Fruit fly (Drosophila melanogaster) whole organism: ENCODE data around the gene CG10561.
A peak's percentile ranks its signal among the peaks of the same experiment; 100 is the strongest.

Experiments used
- CG8478 ChIP-seq: fragments of >200 bp; optimal IDR thresholded peaks from 2 replicates; lab custom pipeline; 2018; ENCODE audit warnings: inconsistent platforms
- Dll ChIP-seq: fragments of >200 bp; optimal IDR thresholded peaks from 2 replicates; lab custom pipeline; 2017
- EcR ChIP-seq, 2 experiments: fragments of >200 bp; optimal IDR thresholded peaks; 2 replicates each; lab custom pipeline; 2017; ENCODE audit warnings: missing biosample characterization in 2 of 2, missing genetic modification characterization in 2 of 2, missing genetic modification reagents in 2 of 2
- pan ChIP-seq: fragments of >200 bp; optimal IDR thresholded peaks from 2 replicates; lab custom pipeline; 2017
- psq ChIP-seq: fragments of >200 bp; optimal IDR thresholded peaks from 2 replicates; lab custom pipeline; 2017
- usp ChIP-seq: fragments of >200 bp; optimal IDR thresholded peaks from 2 replicates; lab custom pipeline; 2017; ENCODE audit warnings: missing biosample characterization, missing genetic modification characterization, mixed read lengths

CG10561 gene

dm6 chr2L:19154893-19155389 is 40.7 kb downstream of the CG10561 start:
- TF ChIP-seq CG8478 (no peak), EcR (GFP tag; optimal IDR thresholded peaks at IDR 0.05; lab: Kevin White, UChicago) (peak in 1 of 2 experiments; percentile 52)

dm6 chr2L:19155937-19156736 is 41.9 kb downstream of the CG10561 start:
- TF ChIP-seq Dll (no peak), psq (lab: Kevin White, UChicago) (no peak), EcR (GFP tag; optimal IDR thresholded peaks at IDR 0.05; lab: Kevin White, UChicago) (peak in 1 of 2 experiments; percentile 67), CG8478 (no peak), pan (lab: Kevin White, UChicago) (no peak), usp (GFP tag; lab: Kevin White, UChicago) (no peak)

dm6 chr2L:19156737-19157287 is 42.6 kb downstream of the CG10561 start:
- TF ChIP-seq EcR (GFP tag; optimal IDR thresholded peaks at IDR 0.05; lab: Kevin White, UChicago) (peak in 1 of 2 experiments; percentile 81), psq (lab: Kevin White, UChicago) (no peak)

- peak; percentile 32 to 86 for TF ChIP-seq EcR (GFP tag; optimal IDR thresholded peaks at IDR 0.05; lab: Kevin White, UChicago)
- no peak for TF ChIP-seq psq (lab: Kevin White, UChicago)
- peak; percentile 82 for TF ChIP-seq Dll
- no peak for TF ChIP-seq pan (lab: Kevin White, UChicago)
Measured at dm6 chr2L:19158005-19158666, 43.9 kb downstream of the CG10561 start.

DNA sequence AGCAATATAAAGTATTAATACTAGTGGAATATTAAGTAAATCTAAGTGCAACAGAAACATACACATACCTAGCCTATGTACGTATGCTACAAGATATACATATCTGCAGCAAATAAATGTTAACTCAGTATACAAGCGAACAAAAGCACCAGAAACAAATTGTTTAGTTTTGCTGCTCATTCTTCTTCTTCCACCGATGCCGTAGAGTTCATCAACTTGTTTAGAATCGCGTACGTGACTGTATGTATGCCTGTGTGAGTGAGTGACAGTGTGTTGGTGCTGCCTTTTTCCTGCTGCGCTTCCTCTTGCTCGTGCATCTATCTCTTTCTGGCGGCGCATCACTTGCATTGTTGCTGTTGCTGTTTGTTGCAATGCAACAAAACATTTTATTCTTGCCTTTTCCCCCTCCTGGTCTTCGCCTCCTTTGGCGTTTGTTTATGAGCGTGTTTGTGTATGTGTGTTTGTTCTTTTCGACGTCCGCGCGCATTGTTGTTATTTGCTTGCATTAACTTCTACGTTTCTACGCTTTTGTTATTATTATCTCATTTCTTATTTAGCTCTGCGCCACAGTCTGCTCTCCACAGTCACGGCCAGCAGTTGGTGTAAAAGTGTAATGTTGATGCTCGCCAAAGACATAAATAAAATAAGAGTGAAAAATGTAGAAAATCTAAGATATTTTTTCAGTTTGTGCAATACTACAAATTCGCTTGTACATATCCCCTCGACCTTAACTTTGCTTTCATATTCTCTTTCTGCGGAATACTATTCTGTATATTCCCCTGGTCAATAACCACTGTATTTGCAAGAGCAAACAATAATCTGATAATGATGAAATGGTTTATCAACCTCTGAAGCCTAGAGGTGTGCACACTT is 44.7 kb downstream of the CG10561 start:
- TF ChIP-seq EcR (GFP tag; optimal IDR thresholded peaks at IDR 0.05; lab: Kevin White, UChicago) = peak; percentile 48 to 86
- TF ChIP-seq usp (GFP tag; lab: Kevin White, UChicago) = no peak

DNA sequence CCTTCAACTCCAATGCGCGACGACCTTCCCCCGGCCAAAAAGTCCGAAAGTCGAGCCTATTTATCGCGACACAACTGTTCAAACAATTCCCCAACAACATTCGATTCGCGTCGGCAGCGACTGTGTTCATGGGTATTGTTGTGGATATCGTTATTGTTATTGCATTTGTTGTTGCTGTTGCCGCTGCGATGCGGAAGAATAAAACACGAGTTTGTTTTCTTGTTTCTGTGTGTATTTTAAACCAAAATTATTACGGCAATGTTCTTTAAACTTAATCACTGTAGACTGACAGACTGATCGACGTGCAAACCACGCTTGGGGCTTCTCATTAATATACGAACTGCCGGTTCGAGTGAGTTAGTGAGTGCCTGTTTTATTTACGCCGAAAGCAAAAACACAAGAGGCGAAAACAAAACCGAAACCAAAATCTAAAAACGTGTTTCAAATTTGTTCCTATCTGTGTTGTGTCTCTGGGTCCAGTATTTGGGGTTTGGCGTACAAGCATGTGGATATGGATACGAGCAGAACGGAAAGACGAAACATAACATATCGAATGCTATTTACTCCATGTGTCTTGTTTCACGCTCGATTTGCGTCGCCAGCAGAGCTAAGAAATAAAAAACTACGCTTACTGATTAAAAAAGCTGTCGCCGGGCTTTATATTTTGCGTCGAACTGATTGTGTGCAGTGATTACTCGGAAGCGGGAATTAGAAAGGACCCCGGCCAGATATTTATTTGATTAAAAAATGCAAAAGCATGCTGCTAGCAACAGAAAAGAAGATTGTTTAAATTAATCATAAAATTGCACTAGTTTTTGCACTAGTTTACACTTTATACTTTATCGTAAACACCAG is 45.6 kb downstream of the CG10561 start:
- TF ChIP-seq CG8478 = no peak
- TF ChIP-seq usp (GFP tag; lab: Kevin White, UChicago) = no peak
- no peak for TF ChIP-seq EcR (GFP tag; optimal IDR thresholded peaks at IDR 0.05; lab: Kevin White, UChicago)
- no peak for TF ChIP-seq pan (lab: Kevin White, UChicago)
- TF ChIP-seq Dll = no peak
- no peak for TF ChIP-seq psq (lab: Kevin White, UChicago)

DNA sequence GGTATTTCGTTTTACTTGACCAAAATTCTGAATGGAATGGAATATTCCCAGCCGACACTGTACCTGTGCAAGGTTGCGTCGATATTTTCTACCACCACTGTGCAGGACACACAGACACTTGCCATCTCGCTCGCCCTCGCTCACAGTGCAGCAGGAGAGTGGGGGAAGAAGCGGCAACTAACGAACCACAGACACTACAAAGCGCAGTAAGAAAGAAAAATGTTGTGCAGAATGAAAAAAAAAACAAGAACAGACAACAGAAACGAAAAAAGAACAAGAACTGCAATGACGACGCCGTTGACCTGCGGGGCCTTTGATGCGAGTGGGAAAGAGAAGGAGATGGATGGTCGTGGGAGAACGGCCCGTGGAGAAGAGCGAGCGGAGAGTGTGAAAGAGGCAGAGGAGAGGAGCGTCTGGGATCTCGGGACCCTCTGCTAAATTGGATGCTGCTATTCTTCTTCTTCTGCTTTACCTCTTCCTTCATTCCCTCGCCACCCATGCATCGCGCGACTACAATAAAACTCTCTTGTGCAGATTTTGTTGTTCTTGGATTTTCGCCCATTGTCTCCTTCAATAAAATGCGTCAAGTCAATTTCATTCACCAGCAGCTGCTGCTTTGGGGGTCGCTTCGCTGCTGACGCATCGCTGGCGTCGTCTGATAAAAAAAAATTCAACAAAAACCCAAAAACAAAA is 47.3 kb downstream of the CG10561 start:
- TF ChIP-seq Dll (peak; percentile 82), usp (GFP tag; lab: Kevin White, UChicago) (no peak), EcR (GFP tag; optimal IDR thresholded peaks at IDR 0.05; lab: Kevin White, UChicago) (peak in 1 of 2 experiments; percentile 94)

DNA sequence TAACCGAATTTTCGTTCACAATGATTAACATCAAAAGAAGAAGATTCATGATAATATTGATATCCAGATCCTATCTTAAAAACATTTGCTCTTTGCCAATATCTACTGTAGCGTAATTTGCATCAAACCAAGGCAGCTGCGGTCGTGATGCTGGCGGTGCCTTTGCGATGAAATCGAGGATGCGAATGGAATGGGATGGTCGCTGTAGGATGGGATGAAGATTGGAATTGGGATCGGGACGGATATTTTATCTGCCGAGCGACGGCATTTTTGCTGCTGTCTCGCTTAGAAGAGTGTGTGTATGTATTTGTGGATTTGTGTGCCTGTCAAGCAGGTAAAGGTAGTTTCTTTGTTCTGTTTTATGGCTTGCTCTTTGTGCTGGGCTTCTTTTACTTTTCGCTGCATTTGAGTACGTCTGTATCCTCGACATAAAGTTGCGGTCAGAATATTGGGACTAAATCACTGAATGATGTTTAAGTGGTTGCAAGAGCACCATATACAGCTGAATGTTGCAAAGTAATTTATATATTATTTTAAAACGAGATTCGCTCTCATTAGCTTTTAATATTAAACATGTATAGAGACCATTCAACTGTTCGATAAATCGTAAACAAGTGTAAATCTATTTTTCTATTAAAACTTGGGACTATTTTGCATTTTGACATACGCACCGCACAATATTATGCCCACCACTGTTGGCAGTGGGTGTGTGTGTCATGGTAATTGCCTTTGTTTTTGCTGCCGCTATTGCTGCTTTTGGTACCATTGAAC is 48.3 kb downstream of the CG10561 start:
- TF ChIP-seq EcR (GFP tag; optimal IDR thresholded peaks at IDR 0.05; lab: Kevin White, UChicago) (no peak), usp (GFP tag; lab: Kevin White, UChicago) (no peak), pan (lab: Kevin White, UChicago) (no peak), Dll (no peak), psq (lab: Kevin White, UChicago) (no peak), CG8478 (no peak)

DNA sequence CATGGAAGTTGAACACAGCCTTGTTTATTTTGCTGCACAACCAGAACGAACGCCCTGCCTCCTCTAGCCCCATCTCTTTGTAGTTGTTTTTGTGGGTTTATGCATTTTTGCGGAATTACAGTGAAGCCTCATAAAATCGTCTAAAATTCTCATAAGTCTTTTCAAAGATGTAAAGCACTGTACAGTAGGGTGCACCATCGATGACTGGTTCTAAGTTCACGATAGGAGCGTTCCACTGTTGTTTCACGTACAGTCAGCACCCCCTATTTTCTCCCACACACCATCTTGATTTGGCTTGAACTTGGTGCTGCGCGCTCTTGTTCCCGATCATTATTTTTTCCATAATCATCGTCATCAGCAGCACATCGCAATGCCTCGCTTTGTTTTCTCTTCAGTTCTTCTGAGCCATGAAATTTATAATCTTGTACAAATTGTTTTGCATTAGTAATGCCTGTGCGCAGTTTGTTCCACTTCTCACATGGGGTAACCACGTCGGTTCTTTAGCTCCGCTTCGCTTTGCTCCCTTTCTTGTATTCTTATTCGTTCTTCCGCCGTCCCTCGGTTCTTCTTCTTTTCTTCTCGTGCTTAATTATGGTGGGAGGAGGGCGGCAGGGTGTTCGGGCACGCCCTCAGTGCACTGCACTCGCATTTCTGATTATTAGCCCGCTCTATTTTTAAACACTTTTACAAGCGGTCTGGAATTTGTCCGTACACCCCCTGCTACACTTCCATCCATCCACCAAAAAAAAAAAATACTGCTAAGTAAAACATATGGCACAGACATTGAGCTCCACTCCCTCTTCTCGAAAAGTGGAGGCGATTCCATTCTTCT is 49.2 kb downstream of the CG10561 start:
- no peak for TF ChIP-seq psq (lab: Kevin White, UChicago)
- TF ChIP-seq Dll = no peak
- peak in 1 of 2 experiments; percentile 70 for TF ChIP-seq EcR (GFP tag; optimal IDR thresholded peaks at IDR 0.05; lab: Kevin White, UChicago)
